Fruit fly (Drosophila melanogaster) whole organism, embryonic: ENCODE measurements around the gene Ae2.

ENCODE experiments used
- Awh ChIP-seq: fragments of 200-800 bp; sonication (Bioruptor generic); IDR thresholded peaks from 2 replicates; pipeline ENCODE4, ENCODE4 v1.3.6; 2022; ENCODE audit warnings: missing biosample characterization, missing genetic modification characterization
- Bteb2 ChIP-seq: fragments of 200-800 bp; sonication (Bioruptor generic); optimal IDR thresholded peaks from 2 replicates; lab custom pipeline; 2016; ENCODE audit warnings: missing biosample characterization, missing genetic modification characterization
- CG1024 ChIP-seq: fragments of 200-800 bp; sonication (Bioruptor generic); IDR thresholded peaks from 2 replicates; pipeline ENCODE4 v1.3.6; 2022; ENCODE audit warnings: missing biosample characterization, missing genetic modification characterization
- CG10274 ChIP-seq: fragments of 200-800 bp; sonication (Bioruptor generic); optimal IDR thresholded peaks from 3 replicates; lab custom pipeline; 2017; ENCODE audit warnings: missing biosample characterization, mild to moderate bottlenecking, missing genetic modification characterization
- CG10462 ChIP-seq: fragments of 200-800 bp; sonication (Bioruptor generic); optimal IDR thresholded peaks from 2 replicates; lab custom pipeline; 2016; ENCODE audit warnings: missing biosample characterization, missing genetic modification characterization
- CG13424 ChIP-seq: fragments of 200-800 bp; sonication (Bioruptor generic); optimal IDR thresholded peaks from 2 replicates; lab custom pipeline; 2019; ENCODE audit warnings: missing biosample characterization, mild to moderate bottlenecking, missing genetic modification characterization, moderate library complexity
- CG14441 ChIP-seq: fragments of 200-800 bp; sonication (Bioruptor generic); IDR thresholded peaks from 2 replicates; pipeline ENCODE4 v1.3.6; 2022; ENCODE audit warnings: missing biosample characterization, missing genetic modification characterization
- CG15011 ChIP-seq: fragments of 200-800 bp; sonication (Bioruptor generic); optimal IDR thresholded peaks from 3 replicates; lab custom pipeline; 2018; ENCODE audit warnings: missing biosample characterization, mild to moderate bottlenecking, missing genetic modification characterization
- CG16813 ChIP-seq: fragments of 200-800 bp; sonication (Bioruptor generic); IDR thresholded peaks from 3 replicates; pipeline ENCODE4 v1.3.6; 2022; ENCODE audit warnings: missing biosample characterization, missing genetic modification characterization; ENCODE audit not compliant: partially characterized antibody
- CG16863 ChIP-seq: fragments of 200-800 bp; sonication (Bioruptor generic); optimal IDR thresholded peaks from 3 replicates; lab custom pipeline; 2016; ENCODE audit warnings: missing biosample characterization, missing genetic modification characterization
- CG1792 ChIP-seq: fragments of 200-800 bp; sonication (Bioruptor generic); optimal IDR thresholded peaks from 2 replicates; lab custom pipeline; 2016; ENCODE audit warnings: missing biosample characterization, missing genetic modification characterization
- CG18262 ChIP-seq: fragments of 200-800 bp; optimal IDR thresholded peaks from 3 replicates; lab custom pipeline; 2019; ENCODE audit warnings: missing biosample characterization, mild to moderate bottlenecking, missing genetic modification characterization, moderate library complexity
- CG1832 ChIP-seq: fragments of 200-800 bp; sonication (Bioruptor generic); optimal IDR thresholded peaks from 2 replicates; lab custom pipeline; 2017; ENCODE audit warnings: missing biosample characterization, mild to moderate bottlenecking, missing genetic modification characterization, inconsistent platforms
- CG30403 ChIP-seq: fragments of 200-800 bp; sonication (Bioruptor generic); optimal IDR thresholded peaks from 3 replicates; lab custom pipeline; 2016; ENCODE audit warnings: missing biosample characterization, missing genetic modification characterization
- CG34422 ChIP-seq: fragments of 200-800 bp; sonication (Bioruptor generic); IDR thresholded peaks from 3 replicates; pipeline ENCODE4 v1.3.6; 2022; ENCODE audit warnings: missing biosample characterization, missing genetic modification characterization
- CG6175 ChIP-seq: fragments of 200-800 bp; sonication (Bioruptor generic); IDR thresholded peaks from 3 replicates; pipeline ENCODE4 v1.3.6; 2022; ENCODE audit warnings: missing biosample characterization, missing genetic modification characterization
- CG6765 ChIP-seq: fragments of 200-800 bp; sonication (Bioruptor generic); optimal IDR thresholded peaks from 3 replicates; lab custom pipeline; 2017; ENCODE audit warnings: missing biosample characterization, mild to moderate bottlenecking, missing genetic modification characterization
- CG9437 ChIP-seq: fragments of 200-800 bp; sonication (Bioruptor generic); optimal IDR thresholded peaks from 2 replicates; lab custom pipeline; 2018; ENCODE audit warnings: missing biosample characterization, mild to moderate bottlenecking, missing genetic modification characterization
- CG9932 ChIP-seq: fragments of 200-800 bp; sonication (Bioruptor generic); IDR thresholded peaks from 2 replicates; pipeline ENCODE4 v1.3.6; 2022; ENCODE audit warnings: missing biosample characterization, missing genetic modification characterization
- Dip3 ChIP-seq: fragments of 200-800 bp; sonication (Bioruptor generic); optimal IDR thresholded peaks from 3 replicates; lab custom pipeline; 2016; ENCODE audit warnings: missing biosample characterization, missing genetic modification characterization
- Drgx ChIP-seq: fragments of 200-800 bp; sonication (Bioruptor generic); IDR thresholded peaks from 2 replicates; pipeline ENCODE4 v1.3.6; 2022; ENCODE audit warnings: missing biosample characterization, missing genetic modification characterization
- Ets65A ChIP-seq: fragments of 200-800 bp; sonication (Bioruptor generic); peaks from one replicate; lab custom pipeline; 2016; ENCODE audit warnings: missing biosample characterization, missing genetic modification characterization
- Fer2 ChIP-seq: fragments of 200-800 bp; sonication (Bioruptor generic); optimal IDR thresholded peaks from 2 replicates; lab custom pipeline; 2018; ENCODE audit warnings: missing biosample characterization, mild to moderate bottlenecking, missing genetic modification characterization, moderate library complexity
- Hand ChIP-seq: fragments of 200-800 bp; sonication (Bioruptor generic); optimal IDR thresholded peaks from 2 replicates; lab custom pipeline; 2017; ENCODE audit warnings: mild to moderate bottlenecking, missing biosample characterization, missing genetic modification reagents, missing genetic modification characterization
- Lpt ChIP-seq: fragments of >200 bp; optimal IDR thresholded peaks from 2 replicates; lab custom pipeline; 2018; ENCODE audit warnings: missing biosample characterization, missing genetic modification characterization
- MESR4 ChIP-seq: fragments of 200-800 bp; sonication (Bioruptor generic); optimal IDR thresholded peaks from 2 replicates; lab custom pipeline; 2018; ENCODE audit warnings: missing biosample characterization, mild to moderate bottlenecking, missing genetic modification characterization, moderate library complexity
- Myb ChIP-seq: fragments of 200-800 bp; sonication (Bioruptor generic); optimal IDR thresholded peaks from 2 replicates; lab custom pipeline; 2016; ENCODE audit warnings: missing biosample characterization, missing genetic modification characterization
- Neu2 ChIP-seq: fragments of 200-800 bp; sonication (Bioruptor generic); optimal IDR thresholded peaks from 3 replicates; lab custom pipeline; 2016; ENCODE audit warnings: missing biosample characterization, missing genetic modification characterization, borderline replicate concordance
- Poxn ChIP-seq: fragments of 200-800 bp; sonication (Bioruptor generic); IDR thresholded peaks from 2 replicates; pipeline ENCODE4 v1.3.6; 2022; ENCODE audit warnings: missing biosample characterization, missing genetic modification characterization
- Sox102F ChIP-seq: fragments of 200-800 bp; sonication (Bioruptor generic); optimal IDR thresholded peaks from 2 replicates; lab custom pipeline; 2018; ENCODE audit warnings: missing biosample characterization, mild to moderate bottlenecking, missing genetic modification characterization, moderate library complexity
- ab ChIP-seq: fragments of 200-800 bp; sonication (Bioruptor generic); optimal IDR thresholded peaks from 2 replicates; lab custom pipeline; 2016; ENCODE audit warnings: missing biosample characterization, missing genetic modification characterization
- cwo ChIP-seq: fragments of 200-800 bp; sonication (Bioruptor generic); optimal IDR thresholded peaks from 3 replicates; lab custom pipeline; 2017; ENCODE audit warnings: missing biosample characterization, missing genetic modification characterization, mild to moderate bottlenecking, moderate library complexity, missing genetic modification reagents
- dati ChIP-seq: fragments of 200-800 bp; sonication (Bioruptor generic); IDR thresholded peaks from 2 replicates; pipeline ENCODE4 v1.3.6; 2022; ENCODE audit warnings: missing biosample characterization, missing genetic modification characterization
- dmrt99B ChIP-seq: fragments of 200-800 bp; sonication (Bioruptor generic); optimal IDR thresholded peaks from 2 replicates; lab custom pipeline; 2018; ENCODE audit warnings: missing biosample characterization, mild to moderate bottlenecking, missing genetic modification characterization, moderate library complexity
- dysf ChIP-seq: fragments of 200-800 bp; sonication (Bioruptor generic); IDR thresholded peaks from 3 replicates; pipeline ENCODE4 v1.3.6; 2022; ENCODE audit warnings: missing biosample characterization, missing genetic modification characterization
- eyg ChIP-seq: fragments of 200-800 bp; sonication (Bioruptor generic); optimal IDR thresholded peaks from 3 replicates; lab custom pipeline; 2016; ENCODE audit warnings: missing biosample characterization, missing genetic modification characterization
- gcm ChIP-seq: fragments of 200-800 bp; sonication (Bioruptor generic); optimal IDR thresholded peaks from 2 replicates; lab custom pipeline; 2019; ENCODE audit warnings: missing biosample characterization, mild to moderate bottlenecking, missing genetic modification characterization, moderate library complexity
- gem ChIP-seq: fragments of 200-800 bp; sonication (Bioruptor generic); optimal IDR thresholded peaks from 2 replicates; lab custom pipeline; 2019; ENCODE audit warnings: missing biosample characterization, mild to moderate bottlenecking, missing genetic modification characterization, moderate library complexity
- gsb-n ChIP-seq: fragments of 200-800 bp; sonication (Bioruptor generic); optimal IDR thresholded peaks from 3 replicates; lab custom pipeline; 2018; ENCODE audit warnings: missing biosample characterization, mild to moderate bottlenecking, missing genetic modification characterization
- kni ChIP-seq: fragments of 200-800 bp; sonication (Bioruptor generic); optimal IDR thresholded peaks from 3 replicates; lab custom pipeline; 2017; ENCODE audit warnings: mild to moderate bottlenecking, missing biosample characterization, missing genetic modification reagents, missing genetic modification characterization
- oc ChIP-seq: fragments of 200-800 bp; sonication (Bioruptor generic); optimal IDR thresholded peaks from 2 replicates; lab custom pipeline; 2018; ENCODE audit warnings: missing biosample characterization, mild to moderate bottlenecking, missing genetic modification characterization, moderate library complexity
- peb ChIP-seq: fragments of 200-800 bp; sonication (Bioruptor generic); IDR thresholded peaks from 2 replicates; pipeline ENCODE4 v1.3.6; 2022; ENCODE audit warnings: missing biosample characterization, missing genetic modification characterization
- pnt ChIP-seq: fragments of 200-800 bp; sonication (Bioruptor generic); optimal IDR thresholded peaks from 3 replicates; lab custom pipeline; 2016; ENCODE audit warnings: missing biosample characterization, missing genetic modification characterization
- stwl ChIP-seq: fragments of 200-800 bp; sonication (Bioruptor generic); optimal IDR thresholded peaks from 3 replicates; lab custom pipeline; 2018; ENCODE audit warnings: missing biosample characterization, mild to moderate bottlenecking, missing genetic modification characterization, moderate library complexity
- tx ChIP-seq: fragments of 200-800 bp; sonication (Bioruptor generic); optimal IDR thresholded peaks from 2 replicates; lab custom pipeline; 2016; ENCODE audit warnings: missing biosample characterization, missing genetic modification characterization
- unc-4 ChIP-seq: fragments of 200-800 bp; sonication (Bioruptor generic); IDR thresholded peaks from 2 replicates; pipeline ENCODE4 v1.3.6; 2022; ENCODE audit warnings: missing biosample characterization, missing genetic modification characterization; ENCODE audit not compliant: partially characterized antibody
- zf30C ChIP-seq: fragments of 200-800 bp; sonication (Bioruptor generic); optimal IDR thresholded peaks from 3 replicates; lab custom pipeline; 2018; ENCODE audit warnings: missing biosample characterization, mild to moderate bottlenecking, missing genetic modification characterization
- zfh1 ChIP-seq: fragments of 200-800 bp; sonication (Bioruptor generic); IDR thresholded peaks from 3 replicates; pipeline ENCODE4 v1.3.6; 2022; ENCODE audit warnings: missing biosample characterization, missing genetic modification characterization

Ae2 gene

DNA sequence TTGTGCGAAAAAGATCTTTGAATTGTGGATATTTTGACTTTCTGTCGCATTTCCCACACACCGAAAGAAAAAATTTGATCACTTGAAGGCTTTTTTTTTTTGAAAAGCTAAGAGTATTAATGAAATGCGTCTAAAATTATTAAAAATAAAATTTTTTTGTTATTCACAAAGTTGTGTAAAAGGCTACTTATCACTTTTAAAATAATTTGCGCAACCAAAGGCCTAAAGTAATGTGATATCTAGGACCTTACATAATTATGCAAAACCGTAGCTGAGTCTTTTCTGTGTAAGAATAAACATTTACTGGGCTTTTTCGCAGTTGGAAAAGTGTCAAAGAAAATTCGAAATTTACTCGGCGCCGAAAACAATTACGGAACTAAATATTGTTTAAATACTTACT is 963 bp downstream of the Ae2 start (continued):
- peak; percentile 6 for TF ChIP-seq CG30403 (GFP tag; lab: Kevin White, UChicago)
- peak; percentile 33; the same call in 1 of the 2 replicates for TF ChIP-seq CG9932 (GFP tag; lab: Robert Waterston, UW)
- peak; percentile 72 for TF ChIP-seq Ets65A (GFP tag; lab: Kevin White, UChicago)

DNA sequence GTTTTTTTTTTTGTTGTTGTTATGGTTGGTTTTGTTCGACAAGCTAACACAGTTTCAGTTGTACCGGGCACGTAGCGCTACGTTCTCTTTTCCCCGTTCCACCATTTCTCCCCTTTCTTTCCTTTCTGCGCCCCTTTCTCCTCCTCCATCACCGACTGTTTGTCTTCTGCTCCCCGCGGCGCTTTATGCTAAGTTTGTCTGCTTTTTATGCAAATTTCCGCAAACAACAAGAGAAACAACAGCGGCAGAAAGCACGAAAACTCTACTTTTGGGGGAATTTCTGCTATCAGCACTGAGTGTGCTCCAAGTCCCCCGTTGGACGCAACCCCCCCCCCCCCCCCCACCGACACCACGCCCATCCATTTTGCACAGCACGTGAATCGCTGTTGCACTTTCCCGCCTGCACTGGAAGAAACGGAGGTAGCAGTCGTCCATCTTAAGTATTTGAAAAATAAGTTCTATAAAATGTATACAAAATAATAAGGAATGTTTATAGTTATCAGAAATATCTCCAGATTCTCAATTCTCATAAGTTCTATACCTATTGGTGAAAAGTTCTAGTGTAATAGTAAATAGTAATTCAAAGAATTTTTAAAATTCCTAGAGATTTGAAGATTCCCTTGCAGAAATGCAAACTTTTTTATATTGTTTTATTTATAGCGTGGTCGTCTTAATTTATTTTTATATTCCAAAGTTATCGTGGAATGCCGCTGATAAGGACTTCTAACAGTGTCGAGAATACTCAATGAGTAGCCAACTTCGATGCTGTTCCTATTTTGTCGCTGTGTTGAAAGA is 1.8 kb downstream of the Ae2 start:
- TF ChIP-seq Awh (GFP tag; lab: Robert Waterston, UW), result no peak
- peak; percentile 23; the same call in 1 of the 2 replicates for TF ChIP-seq Drgx (GFP tag; lab: Robert Waterston, UW)
- TF ChIP-seq Hand, result no peak
- TF ChIP-seq CG34422 (GFP tag; lab: Robert Waterston, UW), result no peak
- TF ChIP-seq CG1024, result no peak
- no peak for TF ChIP-seq CG1792 (GFP tag; lab: Kevin White, UChicago)
- no peak for TF ChIP-seq CG9437 (GFP tag; lab: Kevin White, UChicago)
- TF ChIP-seq gem, result peak; percentile 14
- TF ChIP-seq peb (GFP tag; lab: Robert Waterston, UW), result no peak
- TF ChIP-seq zf30C (GFP tag; lab: Kevin White, UChicago), result no peak
- no peak for TF ChIP-seq stwl
- no peak for TF ChIP-seq Bteb2 (GFP tag; lab: Kevin White, UChicago)
- peak; percentile 2 for TF ChIP-seq Sox102F (GFP tag; lab: Kevin White, UChicago)
- no peak for TF ChIP-seq CG16813
- no peak for TF ChIP-seq tx (GFP tag; lab: Kevin White, UChicago)
- no peak for TF ChIP-seq kni (GFP tag; lab: Kevin White, UChicago)
- no peak for TF ChIP-seq Fer2 (tag; lab: Kevin White, UChicago)
- TF ChIP-seq CG1832 (GFP tag; lab: Kevin White, UChicago), result no peak
- no peak for TF ChIP-seq Dip3
- TF ChIP-seq Lpt (GFP tag; lab: Kevin White, UChicago), result no peak
- TF ChIP-seq MESR4, result no peak
- no peak for TF ChIP-seq Myb (GFP tag; lab: Kevin White, UChicago)
- no peak for TF ChIP-seq unc-4 (GFP tag; lab: Robert Waterston, UW)
- no peak for TF ChIP-seq Neu2 (GFP tag; lab: Kevin White, UChicago)
- TF ChIP-seq cwo (GFP tag; lab: Kevin White, UChicago), result peak; percentile 45
- no peak for TF ChIP-seq gcm (GFP tag; lab: Kevin White, UChicago)
- peak; percentile 5 for TF ChIP-seq CG18262
- no peak for TF ChIP-seq zfh1
- no peak for TF ChIP-seq gsb-n (tag; lab: Kevin White, UChicago)
- no peak for TF ChIP-seq CG10462 (GFP tag; lab: Kevin White, UChicago)
- TF ChIP-seq CG16863 (GFP tag; lab: Kevin White, UChicago), result no peak
- TF ChIP-seq CG14441 (GFP tag; lab: Robert Waterston, UW), result no peak
- TF ChIP-seq dmrt99B (tag; lab: Kevin White, UChicago), result peak; percentile 8
- no peak for TF ChIP-seq dysf (GFP tag; lab: Robert Waterston, UW)
- no peak for TF ChIP-seq CG6765
- TF ChIP-seq CG13424, result no peak
- no peak for TF ChIP-seq eyg (GFP tag; lab: Kevin White, UChicago)
- TF ChIP-seq CG10274 (GFP tag; lab: Kevin White, UChicago), result no peak
- no peak for TF ChIP-seq oc
- TF ChIP-seq ab, result no peak
- TF ChIP-seq Poxn (GFP tag; lab: Robert Waterston, UW), result no peak
- no peak for TF ChIP-seq CG6175
- no peak for TF ChIP-seq CG15011
- no peak for TF ChIP-seq dati (GFP tag; lab: Robert Waterston, UW)
- no peak for TF ChIP-seq pnt (GFP tag; lab: Kevin White, UChicago)
